Worm (Caenorhabditis elegans) whole organism, young adult: ENCODE data around the gene ZK380.2.

Experiments
- Y79H2A.3 ChIP-seq: fragments of 200-800 bp; sonication (Bioruptor generic); conservative IDR thresholded peaks from 2 replicates; pipeline ENCODE4 v1.3.6; 2022; ENCODE audit warnings: missing genetic modification reagents, missing genetic modification characterization, missing compliant biosample characterization
- attf-3 ChIP-seq: fragments of 200-800 bp; sonication (Bioruptor generic); conservative IDR thresholded peaks from 2 replicates; pipeline ENCODE4 v1.3.6; 2022; ENCODE audit warnings: missing genetic modification reagents, missing genetic modification characterization, missing compliant biosample characterization
- ccch-3 ChIP-seq: fragments of 200-800 bp; sonication (Bioruptor generic); optimal IDR thresholded peaks from 2 replicates; lab custom pipeline; 2018; ENCODE audit warnings: mild to moderate bottlenecking, missing genetic modification characterization, missing compliant biosample characterization
- chd-7 ChIP-seq: sonication (generic microtip); optimal IDR thresholded peaks from 2 replicates; lab custom pipeline; 2016; ENCODE audit warnings: mild to moderate bottlenecking, missing genetic modification characterization, moderate library complexity, missing compliant biosample characterization
- dpl-1 ChIP-seq: fragments of 150-350 bp; optimal IDR thresholded peaks from 2 replicates; lab custom pipeline; 2014; ENCODE audit warnings: missing biosample characterization, missing genetic modification reagents, missing genetic modification characterization
- efl-1 ChIP-seq: fragments of 150-350 bp; optimal IDR thresholded peaks from 2 replicates; lab custom pipeline; 2014; ENCODE audit warnings: missing biosample characterization, missing genetic modification reagents, missing genetic modification characterization
- lsy-27 ChIP-seq: sonication (generic microtip); optimal IDR thresholded peaks from 2 replicates; lab custom pipeline; 2017; ENCODE audit warnings: missing genetic modification characterization, mild to moderate bottlenecking, missing compliant biosample characterization, antibody characterized with exemption, missing genotype, borderline replicate concordance; ENCODE audit not compliant: insufficient read depth
- pha-4 ChIP-seq: fragments of 150-350 bp; sonication (generic microtip); optimal IDR thresholded peaks from 2 replicates; lab custom pipeline; 2014; ENCODE audit warnings: missing biosample characterization, missing genetic modification reagents, missing genetic modification characterization
- snpc-1.1 ChIP-seq: sonication (generic microtip); optimal IDR thresholded peaks from 2 replicates; lab custom pipeline; 2017; ENCODE audit warnings: missing genetic modification characterization, mild to moderate bottlenecking, missing compliant biosample characterization, antibody characterized with exemption, moderate library complexity, missing genotype, missing genetic modification reagents; ENCODE audit not compliant: insufficient read depth
- snpc-4 ChIP-seq, 5 experiments: fragments of 150-350 bp in 1 of 5; sonication (generic microtip) in 4 of 5; optimal IDR thresholded peaks; 2 replicates each; lab custom pipeline; 2014 to 2018; ENCODE audit warnings: missing genetic modification characterization in 5 of 5, missing biosample characterization in 3 of 5, antibody characterized with exemption in 2 of 5, mild to moderate bottlenecking in 2 of 5, missing compliant biosample characterization in 2 of 5, missing genotype in 2 of 5, moderate library complexity in 2 of 5, missing genetic modification reagents in 1 of 5
- tbp1 ChIP-seq: fragments of 200-800 bp; sonication (Bioruptor generic); optimal IDR thresholded peaks from 2 replicates; lab custom pipeline; 2018; ENCODE audit warnings: mild to moderate bottlenecking, missing genetic modification characterization, missing compliant biosample characterization
- tbx-9 ChIP-seq: sonication (generic microtip); optimal IDR thresholded peaks from 2 replicates; lab custom pipeline; 2016; ENCODE audit warnings: borderline replicate concordance, missing genetic modification characterization, inconsistent platforms, missing compliant biosample characterization
- unc-130 ChIP-seq: sonication (generic microtip); optimal IDR thresholded peaks from 2 replicates; lab custom pipeline; 2016; ENCODE audit warnings: missing genetic modification reagents, missing genetic modification characterization, missing compliant biosample characterization
- unc-62 ChIP-seq: fragments of 150-350 bp; optimal IDR thresholded peaks from 2 replicates; lab custom pipeline; 2014; ENCODE audit warnings: missing biosample characterization, missing genetic modification reagents, missing genetic modification characterization

- TF ChIP-seq lsy-27 (tag; lab: Kevin White, UChicago), result no peak
- no peak for TF ChIP-seq Y79H2A.3
- TF ChIP-seq unc-62, result no peak
- TF ChIP-seq attf-3, result no peak
- TF ChIP-seq unc-130 (GFP tag; lab: Kevin White, UChicago), result no peak
- TF ChIP-seq chd-7, result no peak
- TF ChIP-seq efl-1 (GFP tag; lab: Kevin White, UChicago), result no peak
- no peak for TF ChIP-seq dpl-1
- no peak for TF ChIP-seq tbx-9
- no peak for TF ChIP-seq snpc-1.1
- TF ChIP-seq ccch-3, result no peak
- no peak for TF ChIP-seq tbp1
- no peak for TF ChIP-seq snpc-4 (GFP tag; optimal IDR thresholded peaks at IDR 0.05; lab: Kevin White, UChicago)
- no peak for TF ChIP-seq snpc-4 (tag; optimal IDR thresholded peaks at IDR 0.05; lab: Kevin White, UChicago)
- TF ChIP-seq pha-4 (tag; lab: Kevin White, UChicago), result no peak
Observed at ce11 chrX:1655207-1655606, 23.9 kb downstream of the ZK380.2 start, which contains the start of gene tbx-32.
